Worm (Caenorhabditis elegans) whole organism, early embryonic: Measurements from ENCODE around the gene srw-59.
"Not testable (repeated sequence)": the region's sequence is repeated elsewhere in the genome, so short reads cannot be mapped to it uniquely, and the experiment has no call there.

Source experiments
- B0310.2 ChIP-seq: sonication (generic microtip); optimal IDR thresholded peaks from 2 replicates; lab custom pipeline; 2016; ENCODE audit warnings: mild to moderate bottlenecking, missing genetic modification characterization, missing compliant biosample characterization
- F13C5.2 ChIP-seq: sonication (generic microtip); optimal IDR thresholded peaks from 2 replicates; lab custom pipeline; 2017; ENCODE audit warnings: mild to moderate bottlenecking, missing genetic modification characterization, inconsistent platforms, missing compliant biosample characterization
- aly-1 ChIP-seq: sonication (generic microtip); optimal IDR thresholded peaks from 2 replicates; lab custom pipeline; 2016; ENCODE audit warnings: missing genetic modification characterization, missing compliant biosample characterization
- ama-1 ChIP-seq: fragments of 150-350 bp; optimal IDR thresholded peaks from 2 replicates; lab custom pipeline; 2014
- ceh-36 ChIP-seq: sonication (generic microtip); optimal IDR thresholded peaks from 2 replicates; lab custom pipeline; 2016; ENCODE audit warnings: missing genetic modification characterization, inconsistent platforms, missing compliant biosample characterization
- ets-7 ChIP-seq: sonication (generic microtip); optimal IDR thresholded peaks from 2 replicates; lab custom pipeline; 2016; ENCODE audit warnings: missing genotype, missing genetic modification characterization, missing compliant biosample characterization
- flt-1 ChIP-seq: fragments of 200-800 bp; sonication (Bioruptor generic); IDR thresholded peaks from 2 replicates; pipeline ENCODE4 v1.3.6; 2022; ENCODE audit warnings: missing genetic modification characterization, missing compliant biosample characterization
- hmg-4 ChIP-seq: fragments of 200-800 bp; sonication (Bioruptor generic); optimal IDR thresholded peaks from 2 replicates; lab custom pipeline; 2018; ENCODE audit warnings: mild to moderate bottlenecking, missing genetic modification characterization, missing compliant biosample characterization
- pes-1 ChIP-seq: fragments of 200-800 bp; sonication (Bioruptor generic); IDR thresholded peaks from 2 replicates; pipeline ENCODE4 v1.3.6; 2022; ENCODE audit warnings: missing genetic modification reagents, missing genetic modification characterization, missing compliant biosample characterization
- scrt-1 ChIP-seq: fragments of 200-800 bp; sonication (Bioruptor generic); IDR thresholded peaks from 2 replicates; pipeline ENCODE4 v1.3.6; 2022; ENCODE audit warnings: missing genetic modification characterization, missing compliant biosample characterization
- tbx-11 ChIP-seq: fragments of 200-800 bp; sonication (Bioruptor generic); IDR thresholded peaks from 2 replicates; pipeline ENCODE4 v1.3.6; 2022; ENCODE audit warnings: missing genetic modification characterization, missing compliant biosample characterization
- tbx-37 ChIP-seq: fragments of 200-800 bp; sonication (Bioruptor generic); conservative IDR thresholded peaks from 2 replicates; pipeline ENCODE4 v1.3.6; 2022; ENCODE audit warnings: missing genetic modification reagents, missing genetic modification characterization, missing compliant biosample characterization
- tra-4 ChIP-seq: sonication (generic microtip); optimal IDR thresholded peaks from 2 replicates; lab custom pipeline; 2017; ENCODE audit warnings: missing genetic modification characterization, missing compliant biosample characterization

ce11 chrV:15991850-15992249 lies 41.0 kb upstream of the srw-59 start, which contains the start of gene C06C6.7:
- not testable (repeated sequence) for TF ChIP-seq aly-1 (tag; lab: Kevin White, UChicago); ama-1 (lab: Kevin White, UChicago); scrt-1 (GFP tag; lab: Robert Waterston, UW); tbx-37 (GFP tag; lab: Robert Waterston, UW); ets-7 (tag; lab: Kevin White, UChicago); ceh-36 (tag; lab: Kevin White, UChicago); F13C5.2 (tag; lab: Kevin White, UChicago); tra-4 (tag; lab: Kevin White, UChicago); pes-1 (GFP tag; lab: Robert Waterston, UW); hmg-4; tbx-11 (GFP tag; lab: Robert Waterston, UW); B0310.2 (tag; lab: Kevin White, UChicago); flt-1 (GFP tag; lab: Robert Waterston, UW)
